Worm (Caenorhabditis elegans) whole organism, midembryonic: ENCODE measurements around the gene C16D2.1.

ENCODE experiments used
- flt-1 ChIP-seq: fragments of 200-800 bp; sonication (Bioruptor generic); IDR thresholded peaks from 2 replicates; pipeline ENCODE4 v1.3.6; 2022; ENCODE audit warnings: missing genetic modification characterization, missing compliant biosample characterization
- klf-2 ChIP-seq: fragments of 200-800 bp; sonication (Bioruptor generic); conservative IDR thresholded peaks from 2 replicates; pipeline ENCODE4 v1.3.6; 2022; ENCODE audit warnings: missing genetic modification reagents, missing genetic modification characterization, missing compliant biosample characterization
- med-1 ChIP-seq: sonication (generic microtip); optimal IDR thresholded peaks from 2 replicates; lab custom pipeline; 2017; ENCODE audit warnings: missing genetic modification characterization, mild to moderate bottlenecking, missing compliant biosample characterization, antibody characterized with exemption, missing genetic modification reagents; ENCODE audit not compliant: insufficient read depth
- ref-1 ChIP-seq: fragments of 200-800 bp; sonication (Bioruptor generic); conservative IDR thresholded peaks from 2 replicates; pipeline ENCODE4 v1.3.6; 2022; ENCODE audit warnings: missing genetic modification reagents, missing genetic modification characterization, missing compliant biosample characterization
- ztf-23 ChIP-seq: fragments of 200-800 bp; sonication (Bioruptor generic); IDR thresholded peaks from 2 replicates; pipeline ENCODE4 v1.3.6; 2022; ENCODE audit warnings: missing genetic modification reagents, missing genetic modification characterization, missing compliant biosample characterization

DNA sequence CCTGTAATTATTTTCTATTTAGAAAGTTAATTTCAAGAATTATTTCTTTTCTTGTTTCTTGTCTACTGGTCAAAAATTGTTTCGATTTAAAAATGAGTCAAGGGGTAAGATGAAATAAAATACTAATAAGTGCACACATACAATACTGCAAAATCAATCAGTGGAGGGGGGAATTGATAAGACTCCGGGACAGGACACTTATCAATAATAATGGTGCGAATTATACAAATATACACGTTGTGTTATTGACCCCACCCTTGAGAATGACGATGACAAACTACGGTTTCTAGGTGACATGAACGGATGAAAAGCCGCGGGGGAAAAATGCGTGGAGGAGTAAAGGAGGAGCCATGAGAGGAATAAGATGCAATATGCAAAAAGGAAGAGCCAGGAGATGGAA is 49.7 kb downstream of the C16D2.1 start:
- TF ChIP-seq med-1 (GFP tag; lab: Kevin White, UChicago), result no peak
- TF ChIP-seq klf-2 (GFP tag; lab: Robert Waterston, UW), result no peak
- TF ChIP-seq ref-1 (GFP tag; lab: Robert Waterston, UW), result no peak
- no peak for TF ChIP-seq flt-1 (GFP tag; lab: Robert Waterston, UW)
- no peak for TF ChIP-seq ztf-23
